Fruit fly (Drosophila melanogaster) whole organism, embryonic: ENCODE data around the gene CG33269.

ENCODE experiments used
- Antp ChIP-seq: fragments of 200-800 bp; sonication (Bioruptor generic); optimal IDR thresholded peaks from 3 replicates; lab custom pipeline; 2016; ENCODE audit warnings: missing biosample characterization, missing genetic modification characterization
- CG10959 ChIP-seq: fragments of 200-800 bp; sonication (Bioruptor generic); IDR thresholded peaks from 2 replicates; pipeline ENCODE4 v1.3.6; 2022; ENCODE audit warnings: missing biosample characterization, missing genetic modification characterization
- CG11247 ChIP-seq: fragments of 200-800 bp; sonication (Bioruptor generic); IDR thresholded peaks from 2 replicates; pipeline ENCODE4 v1.3.6; 2022; ENCODE audit warnings: missing biosample characterization, missing genetic modification characterization
- CG11504 ChIP-seq: fragments of 200-800 bp; sonication (Bioruptor generic); optimal IDR thresholded peaks from 3 replicates; lab custom pipeline; 2019; ENCODE audit warnings: missing biosample characterization, mild to moderate bottlenecking, missing genetic modification characterization, moderate library complexity
- CG14710 ChIP-seq: fragments of 200-800 bp; sonication (Bioruptor generic); optimal IDR thresholded peaks from 3 replicates; lab custom pipeline; 2019; ENCODE audit warnings: missing biosample characterization, mild to moderate bottlenecking, missing genetic modification characterization, moderate library complexity
- CG15073 ChIP-seq: fragments of 200-800 bp; sonication (Bioruptor generic); optimal IDR thresholded peaks from 2 replicates; lab custom pipeline; 2016; ENCODE audit warnings: missing biosample characterization, missing genetic modification characterization
- CG15269 ChIP-seq: fragments of 200-800 bp; sonication (Bioruptor generic); optimal IDR thresholded peaks from 2 replicates; lab custom pipeline; 2018; ENCODE audit warnings: missing biosample characterization, mild to moderate bottlenecking, missing genetic modification characterization, moderate library complexity
- CG15696 ChIP-seq: fragments of 200-800 bp; sonication (Bioruptor generic); optimal IDR thresholded peaks from 2 replicates; lab custom pipeline; 2019; ENCODE audit warnings: missing biosample characterization, mild to moderate bottlenecking, missing genetic modification characterization, moderate library complexity
- CG17361 ChIP-seq: fragments of 200-800 bp; sonication (Bioruptor generic); IDR thresholded peaks from 3 replicates; pipeline ENCODE4 v1.3.6; 2022; ENCODE audit warnings: missing biosample characterization, missing genetic modification characterization
- CG31224 ChIP-seq: fragments of 200-800 bp; sonication (Bioruptor generic); IDR thresholded peaks from 2 replicates; pipeline ENCODE4 v1.3.6; 2022; ENCODE audit warnings: missing biosample characterization, missing genetic modification characterization
- CG31365 ChIP-seq: fragments of 200-800 bp; sonication (Bioruptor generic); optimal IDR thresholded peaks from 2 replicates; lab custom pipeline; 2018; ENCODE audit warnings: missing biosample characterization, mild to moderate bottlenecking, missing genetic modification characterization
- CG31441 ChIP-seq: fragments of 200-800 bp; sonication (Bioruptor generic); IDR thresholded peaks from 2 replicates; pipeline ENCODE4 v1.3.6; 2022; ENCODE audit warnings: missing biosample characterization, missing genetic modification characterization
- CG6813 ChIP-seq: fragments of 200-800 bp; sonication (Bioruptor generic); optimal IDR thresholded peaks from 2 replicates; lab custom pipeline; 2017; ENCODE audit warnings: missing biosample characterization, missing genetic modification characterization, mild to moderate bottlenecking, moderate library complexity, missing genetic modification reagents
- CG7556 ChIP-seq: fragments of 200-800 bp; sonication (Bioruptor generic); optimal IDR thresholded peaks from 2 replicates; lab custom pipeline; 2017; ENCODE audit warnings: missing biosample characterization, mild to moderate bottlenecking, missing genetic modification characterization
- CG7839 ChIP-seq: fragments of 200-800 bp; sonication (Bioruptor generic); optimal IDR thresholded peaks from 3 replicates; lab custom pipeline; 2018; ENCODE audit warnings: missing biosample characterization, mild to moderate bottlenecking, missing genetic modification characterization, moderate library complexity
- CHES-1-like ChIP-seq: fragments of 200-800 bp; sonication (Bioruptor generic); optimal IDR thresholded peaks from 2 replicates; lab custom pipeline; 2016; ENCODE audit warnings: missing biosample characterization, missing genetic modification characterization
- CrebB ChIP-seq: fragments of 200-800 bp; sonication (Bioruptor generic); optimal IDR thresholded peaks from 3 replicates; lab custom pipeline; 2018; ENCODE audit warnings: missing biosample characterization, mild to moderate bottlenecking, missing genetic modification characterization
- D ChIP-seq, 2 experiments: fragments of 200-800 bp in 1 of 2; fragments of >200 bp in 1 of 2; sonication (Bioruptor generic) in 1 of 2; optimal IDR thresholded peaks; 2 replicates in 1 of 2; 3 replicates in 1 of 2; lab custom pipeline; 2017; ENCODE audit warnings: mild to moderate bottlenecking in 1 of 2, missing biosample characterization in 1 of 2, missing genetic modification characterization in 1 of 2, missing genetic modification reagents in 1 of 2
- Dbx ChIP-seq: fragments of 200-800 bp; sonication (Bioruptor generic); IDR thresholded peaks from 3 replicates; pipeline ENCODE4 v1.3.6; 2022; ENCODE audit warnings: missing biosample characterization, missing genetic modification characterization
- Dek ChIP-seq: fragments of 200-800 bp; sonication (Bioruptor generic); optimal IDR thresholded peaks from 3 replicates; lab custom pipeline; 2019; ENCODE audit warnings: missing biosample characterization, mild to moderate bottlenecking, missing genetic modification characterization, moderate library complexity
- H2.0 ChIP-seq: fragments of 200-800 bp; sonication (Bioruptor generic); IDR thresholded peaks from 2 replicates; pipeline ENCODE4 v1.3.6; 2022; ENCODE audit warnings: missing biosample characterization, missing genetic modification characterization
- HLHmδ ChIP-seq: fragments of 200-800 bp; sonication (Bioruptor generic); optimal IDR thresholded peaks from 2 replicates; lab custom pipeline; 2018; ENCODE audit warnings: missing biosample characterization, mild to moderate bottlenecking, missing genetic modification characterization, moderate library complexity
- Hr78 ChIP-seq, 2 experiments: fragments of 200-800 bp in 1 of 2; fragments of >200 bp in 1 of 2; sonication (Bioruptor generic) in 1 of 2; optimal IDR thresholded peaks; 2 replicates each; lab custom pipeline; 2017 to 2019; ENCODE audit warnings: missing biosample characterization in 2 of 2, missing genetic modification characterization in 2 of 2, mild to moderate bottlenecking in 1 of 2, moderate library complexity in 1 of 2
- Jarid2 ChIP-seq: fragments of 200-800 bp; sonication (Bioruptor generic); optimal IDR thresholded peaks from 3 replicates; lab custom pipeline; 2017; ENCODE audit warnings: mild to moderate bottlenecking, missing biosample characterization, missing genetic modification reagents, missing genetic modification characterization
- Med ChIP-seq: fragments of 200-800 bp; sonication (Bioruptor generic); peaks from one replicate; lab custom pipeline; 2016; ENCODE audit warnings: missing biosample characterization, missing genetic modification characterization, mild to moderate bottlenecking, inconsistent platforms, moderate library complexity
- NC2β ChIP-seq: fragments of 200-800 bp; sonication (Bioruptor generic); optimal IDR thresholded peaks from 2 replicates; lab custom pipeline; 2016; ENCODE audit warnings: missing biosample characterization, missing genetic modification characterization
- Ptx1 ChIP-seq: fragments of 200-800 bp; sonication (Bioruptor generic); IDR thresholded peaks from 2 replicates; pipeline ENCODE4 v1.3.6; 2022; ENCODE audit warnings: missing biosample characterization, missing genetic modification characterization
- Spps ChIP-seq: fragments of 200-800 bp; sonication (Bioruptor generic); optimal IDR thresholded peaks from 2 replicates; lab custom pipeline; 2018; ENCODE audit warnings: missing biosample characterization, mild to moderate bottlenecking, missing genetic modification characterization
- Ssrp ChIP-seq: fragments of 200-800 bp; sonication (Bioruptor generic); optimal IDR thresholded peaks from 2 replicates; lab custom pipeline; 2018; ENCODE audit warnings: missing biosample characterization, mild to moderate bottlenecking, missing genetic modification characterization, moderate library complexity
- ci ChIP-seq: fragments of 200-800 bp; sonication (Bioruptor generic); IDR thresholded peaks from 3 replicates; pipeline ENCODE4 v1.3.6; 2022; ENCODE audit warnings: missing biosample characterization, missing genetic modification characterization
- dpn ChIP-seq, 2 experiments: fragments of 200-800 bp; sonication (Bioruptor generic); optimal IDR thresholded peaks; 3 replicates each; lab custom pipeline; 2016; ENCODE audit warnings: missing biosample characterization in 2 of 2, missing genetic modification characterization in 2 of 2
- ems ChIP-seq: fragments of 200-800 bp; sonication (Bioruptor generic); optimal IDR thresholded peaks from 3 replicates; lab custom pipeline; 2016; ENCODE audit warnings: missing biosample characterization, missing genetic modification characterization
- eve ChIP-seq, 2 experiments: fragments of >200 bp; optimal IDR thresholded peaks; 2 replicates each; lab custom pipeline; 2017; ENCODE audit warnings: missing biosample characterization in 2 of 2, missing genetic modification characterization in 2 of 2
- fd64A ChIP-seq: fragments of 200-800 bp; sonication (Bioruptor generic); optimal IDR thresholded peaks from 3 replicates; lab custom pipeline; 2018; ENCODE audit warnings: missing biosample characterization, mild to moderate bottlenecking, missing genetic modification characterization
- fd96Cb ChIP-seq: fragments of 200-800 bp; sonication (Bioruptor generic); optimal IDR thresholded peaks from 2 replicates; lab custom pipeline; 2018; ENCODE audit warnings: missing biosample characterization, mild to moderate bottlenecking, missing genetic modification characterization, moderate library complexity
- grau ChIP-seq: fragments of 200-800 bp; optimal IDR thresholded peaks from 3 replicates; lab custom pipeline; 2019; ENCODE audit warnings: missing biosample characterization, mild to moderate bottlenecking, missing genetic modification characterization, moderate library complexity
- lab ChIP-seq: fragments of 200-800 bp; sonication (Bioruptor generic); optimal IDR thresholded peaks from 3 replicates; lab custom pipeline; 2017; ENCODE audit warnings: missing biosample characterization, missing genetic modification characterization, mild to moderate bottlenecking, moderate library complexity, missing genetic modification reagents
- lola ChIP-seq, 3 experiments: fragments of >200 bp in 2 of 3; fragments of 200-800 bp in 1 of 3; sonication (Bioruptor generic) in 1 of 3; optimal IDR thresholded peaks; 2 replicates each; lab custom pipeline; 2017 to 2019; ENCODE audit warnings: missing biosample characterization in 3 of 3, missing genetic modification characterization in 3 of 3, mild to moderate bottlenecking in 1 of 3, moderate library complexity in 1 of 3
- luna ChIP-seq: fragments of 200-800 bp; sonication (Bioruptor generic); optimal IDR thresholded peaks from 2 replicates; lab custom pipeline; 2016; ENCODE audit warnings: missing biosample characterization, missing genetic modification characterization
- mirr ChIP-seq: fragments of 200-800 bp; sonication (Bioruptor generic); optimal IDR thresholded peaks from 3 replicates; lab custom pipeline; 2018; ENCODE audit warnings: missing biosample characterization, mild to moderate bottlenecking, missing genetic modification characterization
- nom ChIP-seq: fragments of 200-800 bp; sonication (Bioruptor generic); optimal IDR thresholded peaks from 2 replicates; lab custom pipeline; 2017; ENCODE audit warnings: missing biosample characterization, missing genetic modification characterization, mild to moderate bottlenecking, moderate library complexity, missing genetic modification reagents
- pnt ChIP-seq: fragments of 200-800 bp; sonication (Bioruptor generic); optimal IDR thresholded peaks from 3 replicates; lab custom pipeline; 2016; ENCODE audit warnings: missing biosample characterization, missing genetic modification characterization
- pros ChIP-seq: fragments of 200-800 bp; sonication (Bioruptor generic); optimal IDR thresholded peaks from 3 replicates; lab custom pipeline; 2019; ENCODE audit warnings: missing biosample characterization, mild to moderate bottlenecking, missing genetic modification characterization, moderate library complexity
- sima ChIP-seq: fragments of 200-800 bp; sonication (Bioruptor generic); optimal IDR thresholded peaks from 2 replicates; lab custom pipeline; 2016; ENCODE audit warnings: missing biosample characterization, missing genetic modification characterization
- tgo ChIP-seq: fragments of 200-800 bp; sonication (Bioruptor generic); IDR thresholded peaks from 3 replicates; pipeline ENCODE4 v1.3.6; 2022; ENCODE audit warnings: missing biosample characterization, missing genetic modification characterization
- tio ChIP-seq: fragments of 200-800 bp; sonication (Bioruptor generic); optimal IDR thresholded peaks from 2 replicates; lab custom pipeline; 2017; ENCODE audit warnings: missing biosample characterization, missing genetic modification characterization, inconsistent platforms
- vnd ChIP-seq: fragments of 200-800 bp; sonication (Bioruptor generic); IDR thresholded peaks from 3 replicates; pipeline ENCODE4 v1.3.6; 2022; ENCODE audit warnings: missing biosample characterization, missing genetic modification characterization; ENCODE audit not compliant: partially characterized antibody

CG33269 gene

DNA sequence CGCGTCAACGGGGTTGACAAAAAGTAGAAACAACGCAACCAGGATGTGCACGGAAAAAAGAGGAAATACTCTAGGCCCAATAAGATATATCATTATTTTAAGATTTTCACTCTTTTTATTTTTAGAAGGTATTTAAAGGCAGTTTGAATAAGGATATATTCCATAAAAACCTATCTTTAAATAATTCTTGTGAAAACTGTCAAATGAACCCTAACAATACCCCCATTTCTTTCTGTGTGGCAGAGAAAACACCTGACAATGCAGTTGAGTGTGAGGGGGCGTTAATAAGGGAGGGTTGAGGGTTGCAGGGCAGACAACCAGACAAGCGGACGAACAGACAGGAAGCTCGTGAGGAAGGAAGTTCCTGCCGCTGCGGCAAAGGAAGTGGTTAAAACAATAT lies 30.0 kb downstream of the CG33269 start (continued):
- TF ChIP-seq eve (GFP tag; optimal IDR thresholded peaks at IDR 0.05; lab: Kevin White, UChicago) (peak in 1 of 2 experiments; percentile 16), CG15696 (tag; lab: Kevin White, UChicago) (peak; percentile 47), Dek (tag; lab: Kevin White, UChicago) (peak; percentile 5), D (optimal IDR thresholded peaks at IDR 0.05; lab: Kevin White, UChicago) (no peak), D (GFP tag; optimal IDR thresholded peaks at IDR 0.05; lab: Kevin White, UChicago) (peak; percentile 23), Spps (peak; percentile 25), Hr78 (GFP tag; optimal IDR thresholded peaks at IDR 0.05; lab: Kevin White, UChicago) (no peak), CHES-1-like (GFP tag; lab: Kevin White, UChicago) (peak; percentile 4), tio (GFP tag; lab: Kevin White, UChicago) (peak; percentile 1), ems (GFP tag; lab: Kevin White, UChicago) (peak; percentile 2), CG10959 (GFP tag; lab: Robert Waterston, UW) (peak; percentile 39; the same call in 1 of the 2 replicates), Antp (GFP tag; lab: Kevin White, UChicago) (no peak), Med (GFP tag; lab: Kevin White, UChicago) (peak; percentile 76), Jarid2 (GFP tag; lab: Kevin White, UChicago) (no peak), luna (no peak), vnd (0 out of 3 replicates have a peak, but pooled peaks have one; percentile 19), grau (peak; percentile 40), pros (GFP tag; lab: Kevin White, UChicago) (peak; percentile 73), fd96Cb (peak; percentile 41), CG31365 (tag; lab: Kevin White, UChicago) (no peak), tgo (GFP tag; lab: Robert Waterston, UW) (0 out of 3 replicates have a peak, but pooled peaks have one; percentile 43), lola (GFP tag; optimal IDR thresholded peaks at IDR 0.05; lab: Kevin White, UChicago) (peak in 1 of 3 experiments; percentile 74), CG15073 (GFP tag; lab: Kevin White, UChicago) (no peak), CG6813 (no peak), CG7839 (tag; lab: Kevin White, UChicago) (peak; percentile 53), NC2β (GFP tag; lab: Kevin White, UChicago) (peak; percentile 29), dpn (GFP tag; optimal IDR thresholded peaks at IDR 0.05; lab: Kevin White, UChicago) (peak; percentile 19 to 37), ci (GFP tag; lab: Robert Waterston, UW) (0 out of 3 replicates have a peak, but pooled peaks have one; percentile 53), CG11247 (GFP tag; lab: Robert Waterston, UW) (no peak), CG14710 (peak; percentile 59), CG11504 (tag; lab: Kevin White, UChicago) (peak; percentile 48), nom (GFP tag; lab: Kevin White, UChicago) (peak; percentile 8), Ssrp (tag; lab: Kevin White, UChicago) (peak; percentile 15), CG7556 (peak; percentile 36)
- TF ChIP-seq, all 482 proteins: peak for 129

dm6 chr3L:11550359-11551056 lies 31.5 kb downstream of the CG33269 start:
- TF ChIP-seq sima (GFP tag; lab: Kevin White, UChicago): no peak
- TF ChIP-seq tgo (GFP tag; lab: Robert Waterston, UW): no peak
- TF ChIP-seq Dbx (GFP tag; lab: Robert Waterston, UW): 0 out of 3 replicates have a peak, but pooled peaks have one; percentile 40
- peak; percentile 57 for TF ChIP-seq lab (GFP tag; lab: Kevin White, UChicago)
- no peak for TF ChIP-seq pnt
- TF ChIP-seq CG15269 (tag; lab: Kevin White, UChicago): peak; percentile 6
- 0 out of 3 replicates have a peak, but pooled peaks have one; percentile 20 for TF ChIP-seq CG17361 (GFP tag; lab: Robert Waterston, UW)
- peak; percentile 89 for TF ChIP-seq Med (GFP tag; lab: Kevin White, UChicago)
- TF ChIP-seq HLHmδ (GFP tag; lab: Kevin White, UChicago): no peak
- TF ChIP-seq fd64A (GFP tag; lab: Kevin White, UChicago): no peak
- TF ChIP-seq vnd: no peak
- TF ChIP-seq mirr (GFP tag; lab: Kevin White, UChicago): peak; percentile 68
- TF ChIP-seq H2.0 (GFP tag; lab: Robert Waterston, UW): no peak
- no peak for TF ChIP-seq CrebB (tag; lab: Kevin White, UChicago)
- TF ChIP-seq tio (GFP tag; lab: Kevin White, UChicago): no peak
- TF ChIP-seq CG31441: no peak
- TF ChIP-seq CG11504 (tag; lab: Kevin White, UChicago): no peak
- TF ChIP-seq Ptx1 (GFP tag; lab: Robert Waterston, UW): peak; percentile 18; the same call in 1 of the 2 replicates
- no peak for TF ChIP-seq CG31224
